Fruit fly (Drosophila melanogaster) whole organism, embryonic: ENCODE results near the gene Pgm1.

Source experiments
- Awh ChIP-seq: fragments of 200-800 bp; sonication (Bioruptor generic); IDR thresholded peaks from 2 replicates; pipeline ENCODE4, ENCODE4 v1.3.6; 2022; ENCODE audit warnings: missing biosample characterization, missing genetic modification characterization
- B-H2 ChIP-seq: fragments of 200-800 bp; sonication (Bioruptor generic); optimal IDR thresholded peaks from 2 replicates; lab custom pipeline; 2018; ENCODE audit warnings: missing biosample characterization, mild to moderate bottlenecking, missing genetic modification characterization
- CG10654 ChIP-seq: fragments of 200-800 bp; sonication (Bioruptor generic); optimal IDR thresholded peaks from 2 replicates; lab custom pipeline; 2016; ENCODE audit warnings: missing biosample characterization, missing genetic modification characterization
- CG11398 ChIP-seq: fragments of 200-800 bp; sonication (Bioruptor generic); optimal IDR thresholded peaks from 2 replicates; lab custom pipeline; 2016; ENCODE audit warnings: missing biosample characterization, missing genetic modification characterization
- CG11696 ChIP-seq: fragments of 200-800 bp; sonication (Bioruptor generic); IDR thresholded peaks from 2 replicates; pipeline ENCODE4 v1.3.6; 2022; ENCODE audit warnings: missing biosample characterization, missing genetic modification characterization
- CG12236 ChIP-seq: fragments of 200-800 bp; sonication (Bioruptor generic); optimal IDR thresholded peaks from 2 replicates; lab custom pipeline; 2016; ENCODE audit warnings: missing biosample characterization, missing genetic modification characterization
- CG1233 ChIP-seq: fragments of 200-800 bp; sonication (Bioruptor generic); optimal IDR thresholded peaks from 4 replicates; lab custom pipeline; 2018; ENCODE audit warnings: missing biosample characterization, mild to moderate bottlenecking, missing genetic modification characterization
- CG12391 ChIP-seq: fragments of 200-800 bp; sonication (Bioruptor generic); optimal IDR thresholded peaks from 3 replicates; lab custom pipeline; 2018; ENCODE audit warnings: missing biosample characterization, mild to moderate bottlenecking, missing genetic modification characterization, moderate library complexity
- CG12744 ChIP-seq: fragments of 200-800 bp; sonication (Bioruptor generic); optimal IDR thresholded peaks from 2 replicates; lab custom pipeline; 2016; ENCODE audit warnings: missing biosample characterization, missing genetic modification characterization
- CG13775 ChIP-seq: fragments of 200-800 bp; sonication (Bioruptor generic); optimal IDR thresholded peaks from 3 replicates; lab custom pipeline; 2017; ENCODE audit warnings: missing biosample characterization, mild to moderate bottlenecking, missing genetic modification characterization
- CG14050 ChIP-seq: fragments of 200-800 bp; sonication (Bioruptor generic); IDR thresholded peaks from 3 replicates; pipeline ENCODE4 v1.3.6; 2022; ENCODE audit warnings: missing biosample characterization, missing genetic modification characterization
- CG14710 ChIP-seq: fragments of 200-800 bp; sonication (Bioruptor generic); optimal IDR thresholded peaks from 3 replicates; lab custom pipeline; 2019; ENCODE audit warnings: missing biosample characterization, mild to moderate bottlenecking, missing genetic modification characterization, moderate library complexity
- CG1792 ChIP-seq: fragments of 200-800 bp; sonication (Bioruptor generic); optimal IDR thresholded peaks from 2 replicates; lab custom pipeline; 2016; ENCODE audit warnings: missing biosample characterization, missing genetic modification characterization
- CG1832 ChIP-seq: fragments of 200-800 bp; sonication (Bioruptor generic); optimal IDR thresholded peaks from 2 replicates; lab custom pipeline; 2017; ENCODE audit warnings: missing biosample characterization, mild to moderate bottlenecking, missing genetic modification characterization, inconsistent platforms
- CG32532 ChIP-seq: fragments of 200-800 bp; sonication (Bioruptor generic); IDR thresholded peaks from 2 replicates; pipeline ENCODE4 v1.3.6; 2022; ENCODE audit warnings: missing biosample characterization, missing genetic modification characterization
- CG33213 ChIP-seq: fragments of 200-800 bp; sonication (Bioruptor generic); optimal IDR thresholded peaks from 3 replicates; lab custom pipeline; 2016; ENCODE audit warnings: missing biosample characterization, missing genetic modification characterization
- CG3407 ChIP-seq: fragments of 200-800 bp; sonication (Bioruptor generic); optimal IDR thresholded peaks from 2 replicates; lab custom pipeline; 2018; ENCODE audit warnings: missing biosample characterization, mild to moderate bottlenecking, missing genetic modification characterization
- CG5245 ChIP-seq: fragments of 200-800 bp; sonication (Bioruptor generic); optimal IDR thresholded peaks from 3 replicates; lab custom pipeline; 2016; ENCODE audit warnings: missing biosample characterization, missing genetic modification characterization
- CG6654 ChIP-seq: fragments of 200-800 bp; sonication (Bioruptor generic); optimal IDR thresholded peaks from 2 replicates; lab custom pipeline; 2017; ENCODE audit warnings: missing biosample characterization, mild to moderate bottlenecking, missing genetic modification characterization
- CG7271 ChIP-seq: fragments of 200-800 bp; sonication (Bioruptor generic); optimal IDR thresholded peaks from 2 replicates; lab custom pipeline; 2018; ENCODE audit warnings: missing biosample characterization, mild to moderate bottlenecking, missing genetic modification characterization, moderate library complexity
- CG7357 ChIP-seq: fragments of 200-800 bp; sonication (Bioruptor generic); IDR thresholded peaks from 3 replicates; pipeline ENCODE4 v1.3.6; 2022; ENCODE audit warnings: missing biosample characterization, missing genetic modification characterization
- CG7556 ChIP-seq: fragments of 200-800 bp; sonication (Bioruptor generic); optimal IDR thresholded peaks from 2 replicates; lab custom pipeline; 2017; ENCODE audit warnings: missing biosample characterization, mild to moderate bottlenecking, missing genetic modification characterization
- CG7987 ChIP-seq: fragments of 200-800 bp; sonication (Bioruptor generic); optimal IDR thresholded peaks from 2 replicates; lab custom pipeline; 2018; ENCODE audit warnings: missing biosample characterization, mild to moderate bottlenecking, missing genetic modification characterization, moderate library complexity
- CG8944 ChIP-seq: fragments of 200-800 bp; sonication (Bioruptor generic); optimal IDR thresholded peaks from 3 replicates; lab custom pipeline; 2016; ENCODE audit warnings: missing biosample characterization, missing genetic modification characterization
- CG9932 ChIP-seq: fragments of 200-800 bp; sonication (Bioruptor generic); IDR thresholded peaks from 2 replicates; pipeline ENCODE4 v1.3.6; 2022; ENCODE audit warnings: missing biosample characterization, missing genetic modification characterization
- D19B ChIP-seq: fragments of 200-800 bp; sonication (Bioruptor generic); optimal IDR thresholded peaks from 2 replicates; lab custom pipeline; 2017; ENCODE audit warnings: missing biosample characterization, mild to moderate bottlenecking, missing genetic modification characterization
- Doc2 ChIP-seq: fragments of 200-800 bp; sonication (Bioruptor generic); IDR thresholded peaks from 2 replicates; pipeline ENCODE4 v1.3.6; 2022; ENCODE audit warnings: missing biosample characterization, missing genetic modification characterization
- Doc3 ChIP-seq: fragments of 200-800 bp; sonication (Bioruptor generic); IDR thresholded peaks from 3 replicates; pipeline ENCODE4 v1.3.6; 2022; ENCODE audit warnings: missing biosample characterization, missing genetic modification characterization; ENCODE audit not compliant: partially characterized antibody
- E2f1 ChIP-seq: fragments of 200-800 bp; sonication (Bioruptor generic); IDR thresholded peaks from 2 replicates; pipeline ENCODE4 v1.3.6; 2022; ENCODE audit warnings: missing biosample characterization, missing genetic modification characterization
- Eip74EF ChIP-seq, 2 experiments: fragments of 200-800 bp in 1 of 2; fragments of >200 bp in 1 of 2; sonication (Bioruptor generic) in 1 of 2; optimal IDR thresholded peaks; 2 replicates each; lab custom pipeline; 2017 to 2019; ENCODE audit warnings: missing biosample characterization in 2 of 2, missing genetic modification characterization in 2 of 2, mild to moderate bottlenecking in 1 of 2, moderate library complexity in 1 of 2
- Hmr ChIP-seq: fragments of 200-800 bp; sonication (Bioruptor generic); optimal IDR thresholded peaks from 3 replicates; lab custom pipeline; 2017; ENCODE audit warnings: mild to moderate bottlenecking, missing biosample characterization, missing genetic modification reagents, missing genetic modification characterization
- Hr39 ChIP-seq: fragments of >200 bp; optimal IDR thresholded peaks from 2 replicates; lab custom pipeline; 2017
- Lim3 ChIP-seq: fragments of 200-800 bp; sonication (Bioruptor generic); IDR thresholded peaks from 2 replicates; pipeline ENCODE4 v1.3.6; 2022; ENCODE audit warnings: missing biosample characterization, missing genetic modification characterization
- MTF-1 ChIP-seq: fragments of 200-800 bp; sonication (Bioruptor generic); optimal IDR thresholded peaks from 2 replicates; lab custom pipeline; 2018; ENCODE audit warnings: missing biosample characterization, mild to moderate bottlenecking, missing genetic modification characterization, borderline replicate concordance
- Mes4 ChIP-seq: fragments of 200-800 bp; sonication (Bioruptor generic); optimal IDR thresholded peaks from 2 replicates; lab custom pipeline; 2016; ENCODE audit warnings: missing biosample characterization, missing genetic modification characterization
- NfI ChIP-seq: fragments of 200-800 bp; sonication (Bioruptor generic); optimal IDR thresholded peaks from 3 replicates; lab custom pipeline; 2018; ENCODE audit warnings: missing biosample characterization, mild to moderate bottlenecking, missing genetic modification characterization, moderate library complexity
- Optix ChIP-seq: fragments of 200-800 bp; sonication (Bioruptor generic); IDR thresholded peaks from 3 replicates; pipeline ENCODE4 v1.3.6; 2022; ENCODE audit warnings: missing biosample characterization, missing genetic modification characterization
- Pdp1 ChIP-seq, 2 experiments: fragments of 200-800 bp; sonication (Bioruptor generic); optimal IDR thresholded peaks; 3 replicates each; lab custom pipeline; 2016; ENCODE audit warnings: missing biosample characterization in 2 of 2, missing genetic modification characterization in 2 of 2, mild to moderate bottlenecking in 1 of 2, moderate library complexity in 1 of 2
- Rfx ChIP-seq: fragments of 200-800 bp; sonication (Bioruptor generic); IDR thresholded peaks from 2 replicates; pipeline ENCODE4 v1.3.6; 2022; ENCODE audit warnings: missing biosample characterization, missing genetic modification characterization
- amos ChIP-seq: fragments of 200-800 bp; sonication (Bioruptor generic); IDR thresholded peaks from 2 replicates; pipeline ENCODE4 v1.3.6; 2022; ENCODE audit warnings: missing biosample characterization, missing genetic modification characterization; ENCODE audit not compliant: partially characterized antibody
- corto ChIP-seq: fragments of 200-800 bp; sonication (Bioruptor generic); optimal IDR thresholded peaks from 2 replicates; lab custom pipeline; 2016; ENCODE audit warnings: missing biosample characterization, mild to moderate bottlenecking, missing genetic modification characterization, moderate library complexity
- da ChIP-seq: fragments of 200-800 bp; sonication (Bioruptor generic); optimal IDR thresholded peaks from 2 replicates; lab custom pipeline; 2016; ENCODE audit warnings: missing biosample characterization, missing genetic modification characterization
- gsb-n ChIP-seq: fragments of 200-800 bp; sonication (Bioruptor generic); optimal IDR thresholded peaks from 3 replicates; lab custom pipeline; 2018; ENCODE audit warnings: missing biosample characterization, mild to moderate bottlenecking, missing genetic modification characterization
- ind ChIP-seq: fragments of 200-800 bp; sonication (Bioruptor generic); optimal IDR thresholded peaks from 3 replicates; lab custom pipeline; 2016; ENCODE audit warnings: missing biosample characterization, missing genetic modification characterization
- knrl ChIP-seq: fragments of 200-800 bp; sonication (Bioruptor generic); IDR thresholded peaks from 3 replicates; pipeline ENCODE4 v1.3.6; 2022; ENCODE audit warnings: missing biosample characterization, missing genetic modification characterization; ENCODE audit not compliant: partially characterized antibody
- nerfin-2 ChIP-seq: fragments of 200-800 bp; sonication (Bioruptor generic); IDR thresholded peaks from 2 replicates; pipeline ENCODE4 v1.3.6; 2022; ENCODE audit warnings: missing biosample characterization, missing genetic modification characterization; ENCODE audit not compliant: partially characterized antibody
- pros ChIP-seq: fragments of 200-800 bp; sonication (Bioruptor generic); optimal IDR thresholded peaks from 3 replicates; lab custom pipeline; 2019; ENCODE audit warnings: missing biosample characterization, mild to moderate bottlenecking, missing genetic modification characterization, moderate library complexity
- sima ChIP-seq: fragments of 200-800 bp; sonication (Bioruptor generic); optimal IDR thresholded peaks from 2 replicates; lab custom pipeline; 2016; ENCODE audit warnings: missing biosample characterization, missing genetic modification characterization
- slou ChIP-seq: fragments of 200-800 bp; sonication (Bioruptor generic); optimal IDR thresholded peaks from 3 replicates; lab custom pipeline; 2016; ENCODE audit warnings: missing biosample characterization, missing genetic modification characterization
- yki ChIP-seq: fragments of >200 bp; optimal IDR thresholded peaks from 3 replicates; lab custom pipeline; 2018
- zfh2 ChIP-seq: fragments of 200-800 bp; sonication (Bioruptor generic); optimal IDR thresholded peaks from 2 replicates; lab custom pipeline; 2016; ENCODE audit warnings: missing biosample characterization, missing genetic modification characterization

The Pgm1 gene

DNA sequence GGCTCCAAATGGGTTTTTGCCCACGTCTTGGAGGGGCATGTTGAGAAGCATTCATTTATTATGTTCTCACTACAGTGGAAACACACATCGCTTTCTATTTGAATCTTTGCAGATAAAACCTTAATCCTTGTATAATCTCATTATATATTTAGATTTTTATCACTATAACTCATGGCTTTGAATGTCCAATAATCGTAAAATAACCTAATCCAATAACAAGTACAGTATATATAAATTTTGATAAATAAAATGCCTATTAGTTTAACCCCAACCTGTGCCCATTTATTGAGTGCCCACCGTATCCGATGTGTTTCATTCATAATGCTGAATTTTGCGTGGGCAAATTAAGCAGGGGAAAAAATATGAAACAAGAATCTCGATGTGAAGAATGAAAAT, 18.2 kb upstream of the Pgm1 start (continued):
- no peak for TF ChIP-seq MTF-1
- no peak for TF ChIP-seq CG8944 (GFP tag; lab: Kevin White, UChicago)
- TF ChIP-seq Hr39 (lab: Kevin White, UChicago): no peak
- TF ChIP-seq corto: no peak
- TF ChIP-seq CG11696 (GFP tag; lab: Robert Waterston, UW): no peak
- peak; percentile 16 for TF ChIP-seq CG13775 (GFP tag; lab: Kevin White, UChicago)
- no peak for TF ChIP-seq amos (GFP tag; lab: Robert Waterston, UW)
- TF ChIP-seq D19B: peak; percentile 12
- TF ChIP-seq CG5245 (GFP tag; lab: Kevin White, UChicago): no peak
- no peak for TF ChIP-seq Optix (GFP tag; lab: Robert Waterston, UW)
- peak; percentile 30 for TF ChIP-seq CG1233 (GFP tag; lab: Kevin White, UChicago)
- TF ChIP-seq CG12744 (GFP tag; lab: Kevin White, UChicago): no peak
- no peak for TF ChIP-seq gsb-n (tag; lab: Kevin White, UChicago)
- no peak for TF ChIP-seq CG7271
- TF ChIP-seq Pdp1 (GFP tag; optimal IDR thresholded peaks at IDR 0.05; lab: Kevin White, UChicago): peak in 1 of 2 experiments; percentile 19
- TF ChIP-seq sima (GFP tag; lab: Kevin White, UChicago): no peak
- no peak for TF ChIP-seq Eip74EF (GFP tag; optimal IDR thresholded peaks at IDR 0.05; lab: Kevin White, UChicago)
- peak; percentile 69 for TF ChIP-seq CG32532 (GFP tag; lab: Robert Waterston, UW)
- TF ChIP-seq pros (GFP tag; lab: Kevin White, UChicago): no peak
- no peak for TF ChIP-seq CG3407 (GFP tag; lab: Kevin White, UChicago)
- TF ChIP-seq CG1832 (GFP tag; lab: Kevin White, UChicago): no peak
- TF ChIP-seq B-H2 (GFP tag; lab: Kevin White, UChicago): peak; percentile 19
- no peak for TF ChIP-seq Doc3
- TF ChIP-seq nerfin-2 (GFP tag; lab: Robert Waterston, UW): no peak
- TF ChIP-seq Mes4 (GFP tag; lab: Kevin White, UChicago): no peak
- TF ChIP-seq ind (GFP tag; lab: Kevin White, UChicago): peak; percentile 54
- no peak for TF ChIP-seq CG12236 (GFP tag; lab: Kevin White, UChicago)
- TF ChIP-seq da (GFP tag; lab: Kevin White, UChicago): no peak
- TF ChIP-seq CG7987 (GFP tag; lab: Kevin White, UChicago): no peak
- TF ChIP-seq knrl: no peak
- no peak for TF ChIP-seq yki (lab: Kevin White, UChicago)
- 0 out of 2 replicates have a peak, but pooled peaks have one; percentile 11 for TF ChIP-seq E2f1 (GFP tag; lab: Robert Waterston, UW)
- TF ChIP-seq slou (GFP tag; lab: Kevin White, UChicago): no peak
- TF ChIP-seq CG7357 (GFP tag; lab: Robert Waterston, UW): 0 out of 3 replicates have a peak, but pooled peaks have one; percentile 17
- TF ChIP-seq Hmr (GFP tag; lab: Kevin White, UChicago): peak; percentile 60
- TF ChIP-seq Lim3: no peak
- TF ChIP-seq CG12391 (tag; lab: Kevin White, UChicago): no peak
- TF ChIP-seq CG6654 (GFP tag; lab: Kevin White, UChicago): no peak
- peak; percentile 39 for TF ChIP-seq CG7556 (GFP tag; lab: Kevin White, UChicago)
- no peak for TF ChIP-seq CG14050
- peak; percentile 69; the same call in 1 of the 2 replicates for TF ChIP-seq Rfx (GFP tag; lab: Robert Waterston, UW)
- TF ChIP-seq Doc2 (GFP tag; lab: Robert Waterston, UW): no peak
- TF ChIP-seq CG14710 (tag; lab: Kevin White, UChicago): no peak
- peak; percentile 9 for TF ChIP-seq zfh2
- TF ChIP-seq CG11398: no peak
- TF ChIP-seq NfI (GFP tag; lab: Kevin White, UChicago): peak; percentile 43
- no peak; the same call in 1 of the 2 replicates for TF ChIP-seq CG9932 (GFP tag; lab: Robert Waterston, UW)
- TF ChIP-seq CG10654 (GFP tag; lab: Kevin White, UChicago): no peak
- TF ChIP-seq Awh: no peak
- no peak for TF ChIP-seq CG1792
- TF ChIP-seq CG33213: no peak
